Worm (Caenorhabditis elegans): ENCODE data around the gene ceh-89.

DNA sequence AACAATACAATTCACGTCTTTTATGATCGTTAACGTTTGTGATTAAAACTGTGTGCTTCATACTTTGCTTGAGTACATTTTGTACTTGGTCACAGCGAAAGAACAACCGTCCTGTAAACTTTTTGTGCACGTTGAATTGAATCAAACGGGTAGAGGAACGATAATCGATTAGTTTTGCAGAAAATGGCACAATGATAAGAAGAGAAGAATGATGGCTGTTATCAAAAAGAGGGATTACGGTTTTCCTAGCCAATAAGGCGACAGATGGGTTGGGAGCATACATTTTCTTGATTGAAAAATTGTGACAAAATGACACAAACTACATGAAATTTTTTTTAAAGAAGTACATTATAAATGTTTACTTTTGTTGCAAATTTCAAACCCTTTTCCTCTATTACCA lies 52.5 kb downstream of the ceh-89 start:
- peak in 1 of 2 experiments; percentile 26 for TF ChIP-seq lin-35 (GFP tag; optimal IDR thresholded peaks at IDR 0.05)
- no peak for TF ChIP-seq hlh-17 (GFP tag; optimal IDR thresholded peaks at IDR 0.05; ENCODE audit: borderline replicate concordance)
